Worm (Caenorhabditis elegans): ENCODE results near the gene ceh-87.
"Not testable (repeated sequence)": the region's sequence is repeated elsewhere in the genome, so short reads cannot be mapped to it uniquely, and the experiment has no call there.

DNA sequence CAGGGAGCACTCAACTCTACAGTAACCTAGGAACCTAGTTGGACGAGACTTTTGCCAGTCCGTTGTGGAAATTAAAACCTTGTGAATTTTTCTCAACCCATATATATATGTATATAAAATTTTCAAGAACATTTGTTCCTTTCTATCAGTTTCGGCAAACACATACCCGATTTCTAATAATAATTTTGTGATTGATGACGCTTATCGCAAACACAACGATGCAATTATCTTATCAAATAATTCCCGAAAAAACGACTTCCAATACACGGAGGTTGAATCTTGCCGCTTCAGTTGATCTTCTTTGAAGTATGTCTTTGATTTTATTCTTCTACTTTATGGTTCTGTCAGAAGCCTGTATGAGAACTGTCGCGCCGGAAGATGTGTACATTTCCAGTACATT, 19.0 kb downstream of the ceh-87 start, which contains the start of gene F22E5.2:
- not testable (repeated sequence) for TF ChIP-seq dao-5, him-1 (tag; optimal IDR thresholded peaks at IDR 0.05)
